Worm (Caenorhabditis elegans) whole organism, late embryonic: ENCODE measurements around the gene arf-1.
A peak's percentile ranks its signal among the peaks of the same experiment; 100 is the strongest.

Source experiments
- C38D4.7 ChIP-seq: fragments of 200-800 bp; sonication (Bioruptor generic); optimal IDR thresholded peaks from 2 replicates; lab custom pipeline; 2018; ENCODE audit warnings: mild to moderate bottlenecking, missing genetic modification characterization, moderate library complexity, missing compliant biosample characterization
- K02D7.2 ChIP-seq: sonication (generic microtip); optimal IDR thresholded peaks from 2 replicates; lab custom pipeline; 2017; ENCODE audit warnings: mild to moderate bottlenecking, missing genetic modification characterization, missing compliant biosample characterization
- K09A11.1 ChIP-seq: sonication (generic microtip); optimal IDR thresholded peaks from 2 replicates; lab custom pipeline; 2017; ENCODE audit warnings: antibody characterized with exemption, mild to moderate bottlenecking, missing genetic modification characterization, missing compliant biosample characterization; ENCODE audit not compliant: insufficient read depth
- Y22D7AL.16 ChIP-seq: sonication (generic microtip); optimal IDR thresholded peaks from 2 replicates; lab custom pipeline; 2016; ENCODE audit warnings: missing genetic modification characterization, missing compliant biosample characterization
- ama-1 ChIP-seq: fragments of 150-350 bp; optimal IDR thresholded peaks from 2 replicates; lab custom pipeline; 2014
- ceh-14 ChIP-seq: sonication (generic microtip); optimal IDR thresholded peaks from 2 replicates; lab custom pipeline; 2016; ENCODE audit warnings: missing genotype, missing genetic modification characterization, missing compliant biosample characterization
- ceh-18 ChIP-seq: sonication (generic microtip); optimal IDR thresholded peaks from 2 replicates; lab custom pipeline; 2016; ENCODE audit warnings: missing genetic modification characterization, missing compliant biosample characterization
- ceh-2 ChIP-seq: sonication (generic microtip); optimal IDR thresholded peaks from 2 replicates; lab custom pipeline; 2016; ENCODE audit warnings: missing genotype, missing genetic modification characterization, missing compliant biosample characterization
- ceh-30 ChIP-seq: fragments of 150-350 bp; optimal IDR thresholded peaks from 2 replicates; lab custom pipeline; 2014; ENCODE audit warnings: missing biosample characterization, missing genetic modification characterization
- ceh-31 ChIP-seq: sonication (generic microtip); optimal IDR thresholded peaks from 2 replicates; lab custom pipeline; 2016; ENCODE audit warnings: missing genetic modification characterization, missing compliant biosample characterization
- ceh-34 ChIP-seq: sonication (generic microtip); optimal IDR thresholded peaks from 2 replicates; lab custom pipeline; 2016; ENCODE audit warnings: mild to moderate bottlenecking, missing genetic modification characterization, missing compliant biosample characterization
- ceh-45 ChIP-seq: fragments of 200-800 bp; sonication (Bioruptor generic); IDR thresholded peaks from 2 replicates; pipeline ENCODE4 v1.3.6; 2022; ENCODE audit warnings: missing genetic modification reagents, missing genetic modification characterization, missing compliant biosample characterization
- ceh-6 ChIP-seq: fragments of 200-800 bp; sonication (Bioruptor generic); optimal IDR thresholded peaks from 2 replicates; lab custom pipeline; 2018; ENCODE audit warnings: mild to moderate bottlenecking, missing genetic modification characterization, missing compliant biosample characterization
- elt-2 ChIP-seq: sonication (generic microtip); optimal IDR thresholded peaks from 2 replicates; lab custom pipeline; 2016; ENCODE audit warnings: missing genetic modification reagents, missing genetic modification characterization, missing compliant biosample characterization
- elt-4 ChIP-seq: sonication (generic microtip); optimal IDR thresholded peaks from 2 replicates; lab custom pipeline; 2016; ENCODE audit warnings: missing genetic modification characterization, missing compliant biosample characterization
- eyg-1 ChIP-seq: sonication (generic microtip); optimal IDR thresholded peaks from 2 replicates; lab custom pipeline; 2016; ENCODE audit warnings: missing genotype, missing genetic modification characterization, missing compliant biosample characterization
- fkh-6 ChIP-seq: sonication (generic microtip); optimal IDR thresholded peaks from 2 replicates; lab custom pipeline; 2016; ENCODE audit warnings: missing genetic modification characterization, missing compliant biosample characterization
- hlh-13 ChIP-seq: fragments of 200-800 bp; sonication (Bioruptor generic); optimal IDR thresholded peaks from 2 replicates; lab custom pipeline; 2018; ENCODE audit warnings: mild to moderate bottlenecking, missing genetic modification characterization, missing compliant biosample characterization
- hlh-6 ChIP-seq: sonication (generic microtip); optimal IDR thresholded peaks from 2 replicates; lab custom pipeline; 2016; ENCODE audit warnings: missing genotype, missing genetic modification characterization, missing compliant biosample characterization
- hlh-8 ChIP-seq: sonication (generic microtip); optimal IDR thresholded peaks from 2 replicates; lab custom pipeline; 2016; ENCODE audit warnings: missing genotype, missing genetic modification characterization, missing compliant biosample characterization
- lim-6 ChIP-seq: sonication (generic microtip); optimal IDR thresholded peaks from 2 replicates; lab custom pipeline; 2016; ENCODE audit warnings: missing genetic modification characterization, missing compliant biosample characterization
- lin-11 ChIP-seq: fragments of 200-800 bp; sonication (Bioruptor generic); optimal IDR thresholded peaks from 2 replicates; lab custom pipeline; 2018; ENCODE audit warnings: mild to moderate bottlenecking, missing genetic modification characterization, missing compliant biosample characterization
- madf-2 ChIP-seq: sonication (generic microtip); optimal IDR thresholded peaks from 2 replicates; lab custom pipeline; 2017; ENCODE audit warnings: missing genetic modification characterization, missing compliant biosample characterization
- mec-3 ChIP-seq: sonication (generic microtip); optimal IDR thresholded peaks from 2 replicates; lab custom pipeline; 2016; ENCODE audit warnings: borderline replicate concordance, missing genetic modification characterization, missing compliant biosample characterization
- nfya-1 ChIP-seq: sonication (generic microtip); optimal IDR thresholded peaks from 2 replicates; lab custom pipeline; 2017; ENCODE audit warnings: missing genetic modification characterization, mild to moderate bottlenecking, missing compliant biosample characterization, antibody characterized with exemption, moderate library complexity
- odd-2 ChIP-seq: sonication (generic microtip); optimal IDR thresholded peaks from 2 replicates; lab custom pipeline; 2017; ENCODE audit warnings: antibody characterized with exemption, mild to moderate bottlenecking, missing genetic modification characterization, missing compliant biosample characterization
- pat-9 ChIP-seq: fragments of 200-800 bp; sonication (Bioruptor generic); optimal IDR thresholded peaks from 2 replicates; lab custom pipeline; 2018; ENCODE audit warnings: mild to moderate bottlenecking, missing genetic modification characterization, moderate library complexity, missing compliant biosample characterization
- pax-1 ChIP-seq: fragments of 150-350 bp; optimal IDR thresholded peaks from 2 replicates; lab custom pipeline; 2014; ENCODE audit warnings: missing biosample characterization, missing genetic modification characterization
- pha-2 ChIP-seq: sonication (generic microtip); optimal IDR thresholded peaks from 2 replicates; lab custom pipeline; 2017; ENCODE audit warnings: mild to moderate bottlenecking, missing genetic modification characterization, missing compliant biosample characterization
- pros-1 ChIP-seq: fragments of 150-350 bp; optimal IDR thresholded peaks from 2 replicates; lab custom pipeline; 2014; ENCODE audit warnings: missing biosample characterization, missing genetic modification reagents, missing genetic modification characterization
- ref-2 ChIP-seq: sonication (generic microtip); optimal IDR thresholded peaks from 2 replicates; lab custom pipeline; 2016; ENCODE audit warnings: missing genetic modification characterization, missing compliant biosample characterization
- rnt-1 ChIP-seq: sonication (generic microtip); optimal IDR thresholded peaks from 2 replicates; lab custom pipeline; 2016; ENCODE audit warnings: missing genetic modification characterization, missing compliant biosample characterization
- sox-4 ChIP-seq: sonication (generic microtip); optimal IDR thresholded peaks from 2 replicates; lab custom pipeline; 2017; ENCODE audit warnings: mild to moderate bottlenecking, missing genetic modification characterization, inconsistent platforms, missing compliant biosample characterization
- syd-9 ChIP-seq: sonication (generic microtip); optimal IDR thresholded peaks from 2 replicates; lab custom pipeline; 2016; ENCODE audit warnings: mild to moderate bottlenecking, missing genetic modification characterization, moderate library complexity, missing compliant biosample characterization
- tbx-2 ChIP-seq: sonication (generic microtip); optimal IDR thresholded peaks from 2 replicates; lab custom pipeline; 2016; ENCODE audit warnings: missing genetic modification characterization, missing compliant biosample characterization
- unc-3 ChIP-seq, 2 experiments: fragments of 200-800 bp in 1 of 2; sonication (Bioruptor generic) in 1 of 2; sonication (generic microtip) in 1 of 2; conservative IDR thresholded peaks in 1 of 2; optimal IDR thresholded peaks in 1 of 2; 2 replicates each; pipeline versions ENCODE4 v1.3.6 to Lab custom; 2016 to 2022; ENCODE audit warnings: missing compliant biosample characterization in 2 of 2, missing genetic modification characterization in 2 of 2, missing genetic modification reagents in 1 of 2
- unc-42 ChIP-seq: sonication (generic microtip); optimal IDR thresholded peaks from 2 replicates; lab custom pipeline; 2016; ENCODE audit warnings: missing genotype, missing genetic modification characterization, missing compliant biosample characterization
- zip-5 ChIP-seq: sonication (generic microtip); optimal IDR thresholded peaks from 2 replicates; lab custom pipeline; 2016; ENCODE audit warnings: missing genetic modification characterization, missing compliant biosample characterization
- ztf-16 ChIP-seq: sonication (generic microtip); optimal IDR thresholded peaks from 2 replicates; lab custom pipeline; 2017; ENCODE audit warnings: missing genetic modification characterization, missing compliant biosample characterization

arf-1 gene

DNA sequence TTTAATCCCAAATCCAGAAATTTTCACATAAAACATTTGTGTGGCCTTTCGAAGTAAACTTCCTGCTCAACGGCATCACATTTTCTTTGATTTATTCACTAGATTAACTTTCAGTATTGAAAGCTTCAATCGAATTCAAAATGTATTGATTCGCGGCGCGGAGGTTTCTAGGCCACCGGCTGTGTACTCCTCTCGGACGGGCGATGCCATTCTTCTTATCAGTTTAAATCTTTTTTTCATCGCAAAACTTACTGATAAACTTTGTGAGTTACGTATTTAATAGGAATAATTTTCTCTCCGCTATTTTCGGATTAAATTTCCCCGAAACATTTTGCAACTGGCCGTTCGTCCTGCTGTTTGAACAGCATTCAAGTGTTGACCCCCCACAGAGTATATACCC lies 7.2 kb downstream of the arf-1 start (continued):
- peak; percentile 4 for TF ChIP-seq hlh-8
- TF ChIP-seq hlh-13 (GFP tag; lab: Kevin White, UChicago): no peak
- peak; percentile 87 for TF ChIP-seq elt-2
- TF ChIP-seq ceh-30 (tag; lab: Kevin White, UChicago): no peak
- no peak for TF ChIP-seq elt-4 (tag; lab: Kevin White, UChicago)
- TF ChIP-seq tbx-2 (tag; lab: Kevin White, UChicago): peak; percentile 8
- TF ChIP-seq ceh-31: peak; percentile 60
- TF ChIP-seq pat-9 (tag; lab: Kevin White, UChicago): no peak
- TF ChIP-seq nfya-1 (tag; lab: Kevin White, UChicago): no peak
- no peak for TF ChIP-seq ceh-6
- no peak for TF ChIP-seq ceh-18 (tag; lab: Kevin White, UChicago)
- TF ChIP-seq C38D4.7 (GFP tag; lab: Kevin White, UChicago): no peak
- peak; percentile 72 for TF ChIP-seq ref-2 (tag; lab: Kevin White, UChicago)
- TF ChIP-seq ama-1 (lab: Kevin White, UChicago): no peak
- TF ChIP-seq ceh-2: no peak
- peak; percentile 1 for TF ChIP-seq zip-5
- no peak for TF ChIP-seq ceh-34
- TF ChIP-seq rnt-1 (tag; lab: Kevin White, UChicago): no peak
- no peak for TF ChIP-seq K02D7.2 (tag; lab: Kevin White, UChicago)
- peak; percentile 48 for TF ChIP-seq mec-3 (tag; lab: Kevin White, UChicago)
- no peak for TF ChIP-seq odd-2 (tag; lab: Kevin White, UChicago)
- TF ChIP-seq fkh-6: no peak
- no peak for TF ChIP-seq madf-2 (tag; lab: Kevin White, UChicago)
- TF ChIP-seq ceh-45: no peak
- TF ChIP-seq unc-42 (tag; lab: Kevin White, UChicago): peak; percentile 10
- no peak for TF ChIP-seq pax-1 (tag; lab: Kevin White, UChicago)
- TF ChIP-seq pha-2: peak; percentile 22

DNA sequence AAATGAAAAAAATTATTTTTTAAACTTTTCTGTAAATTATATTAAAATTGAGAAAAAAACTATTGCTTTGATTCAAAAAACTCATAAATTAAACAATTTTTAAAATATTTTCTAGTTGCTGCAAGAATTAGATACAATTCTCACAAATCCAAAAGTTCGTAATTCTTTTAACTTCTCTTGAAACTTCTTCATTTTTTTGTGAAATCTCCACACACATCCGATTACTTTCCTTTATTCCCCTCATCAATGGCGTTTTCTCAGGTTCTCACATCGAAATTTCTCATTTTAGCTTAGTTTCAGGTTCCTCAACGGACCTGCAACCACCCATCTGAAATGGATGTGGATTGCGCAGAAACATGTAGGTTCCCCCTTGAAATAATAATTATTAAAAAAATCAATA lies 7.9 kb downstream of the arf-1 start, which contains the start of gene wrm-1:
Gene wrm-1 (plus strand): TSS at position 301 of the 400 bp plus-strand sequence.
- no peak for TF ChIP-seq Y22D7AL.16 (tag; lab: Kevin White, UChicago)
- no peak for TF ChIP-seq sox-4 (tag; lab: Kevin White, UChicago)
- no peak for TF ChIP-seq pros-1 (tag; lab: Kevin White, UChicago)
- no peak for TF ChIP-seq ceh-6
- TF ChIP-seq tbx-2 (tag; lab: Kevin White, UChicago): no peak
- TF ChIP-seq rnt-1 (tag; lab: Kevin White, UChicago): no peak
- TF ChIP-seq lim-6 (tag; lab: Kevin White, UChicago): no peak
- TF ChIP-seq ceh-14 (tag; lab: Kevin White, UChicago): no peak
- TF ChIP-seq hlh-6 (tag; lab: Kevin White, UChicago): no peak
- no peak for TF ChIP-seq ceh-30 (tag; lab: Kevin White, UChicago)
- no peak for TF ChIP-seq ceh-34
- no peak for TF ChIP-seq nfya-1 (tag; lab: Kevin White, UChicago)
- TF ChIP-seq lin-11: no peak
- TF ChIP-seq unc-3 (GFP tag; conservative IDR thresholded peaks at IDR 0.05; lab: Robert Waterston, UW): no peak
- no peak for TF ChIP-seq unc-3 (tag; optimal IDR thresholded peaks at IDR 0.05; lab: Kevin White, UChicago)

DNA sequence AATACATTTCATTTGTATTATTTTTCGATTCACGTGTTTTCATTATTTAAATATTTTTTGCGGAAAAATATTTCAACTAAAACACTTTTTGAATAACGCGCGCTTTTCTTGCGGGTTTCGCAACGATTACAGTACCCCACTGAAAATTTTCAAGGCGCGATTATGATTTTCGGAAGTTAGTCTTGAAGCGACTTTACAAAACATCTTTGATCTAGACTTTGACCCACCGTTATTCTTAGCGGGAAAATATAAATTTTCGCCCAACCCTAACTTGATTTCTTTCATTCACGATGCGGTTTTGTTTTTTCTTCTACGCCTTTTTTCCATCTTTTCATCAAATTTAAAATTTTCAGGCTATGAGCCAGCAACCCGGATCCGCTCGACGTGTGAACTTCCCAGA lies 13.1 kb downstream of the arf-1 start, which contains the start of gene egg-1:
Gene egg-1 (plus strand): TSS at position 354 of the 400 bp plus-strand sequence.
- TF ChIP-seq syd-9 (tag; lab: Kevin White, UChicago) (no peak), hlh-13 (GFP tag; lab: Kevin White, UChicago) (no peak), ztf-16 (no peak)

DNA sequence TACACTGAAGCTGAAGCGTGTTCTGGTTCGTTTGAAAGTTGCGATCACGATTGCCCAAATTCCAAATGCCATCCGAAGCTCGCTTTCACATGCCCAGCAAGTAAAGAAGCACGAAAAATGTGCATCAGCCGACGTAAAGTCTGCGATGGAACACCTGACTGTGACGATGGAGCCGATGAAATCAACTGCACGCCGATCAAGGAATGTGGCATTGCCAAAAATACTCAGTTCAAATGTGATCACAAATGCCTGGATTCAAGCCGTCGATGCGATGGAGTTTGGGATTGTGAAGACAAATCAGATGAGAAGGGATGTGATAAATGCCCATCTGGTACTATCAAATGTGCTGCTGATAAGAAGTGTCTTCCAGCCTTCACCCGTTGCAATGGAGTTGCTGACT lies 14.7 kb downstream of the arf-1 start:
- TF ChIP-seq eyg-1 (tag; lab: Kevin White, UChicago): no peak
- TF ChIP-seq K09A11.1 (tag; lab: Kevin White, UChicago): no peak
